Worm (Caenorhabditis elegans) whole organism, late embryonic: Measurements from ENCODE around the gene F26F2.13.
"Not testable (repeated sequence)": the region's sequence is repeated elsewhere in the genome, so short reads cannot be mapped to it uniquely, and the experiment has no call there.

Experiments used
- C08G9.2 ChIP-seq: sonication (generic microtip); optimal IDR thresholded peaks from 2 replicates; lab custom pipeline; 2016; ENCODE audit warnings: mild to moderate bottlenecking, missing genetic modification characterization, moderate library complexity, missing compliant biosample characterization
- C38D4.7 ChIP-seq: fragments of 200-800 bp; sonication (Bioruptor generic); optimal IDR thresholded peaks from 2 replicates; lab custom pipeline; 2018; ENCODE audit warnings: mild to moderate bottlenecking, missing genetic modification characterization, moderate library complexity, missing compliant biosample characterization
- F13H6.1 ChIP-seq: sonication (generic microtip); optimal IDR thresholded peaks from 2 replicates; lab custom pipeline; 2016; ENCODE audit warnings: missing genetic modification characterization, missing compliant biosample characterization
- Y22D7AL.16 ChIP-seq: sonication (generic microtip); optimal IDR thresholded peaks from 2 replicates; lab custom pipeline; 2016; ENCODE audit warnings: missing genetic modification characterization, missing compliant biosample characterization
- ama-1 ChIP-seq: fragments of 150-350 bp; optimal IDR thresholded peaks from 2 replicates; lab custom pipeline; 2014
- ceh-14 ChIP-seq: sonication (generic microtip); optimal IDR thresholded peaks from 2 replicates; lab custom pipeline; 2016; ENCODE audit warnings: missing genotype, missing genetic modification characterization, missing compliant biosample characterization
- ceh-18 ChIP-seq: sonication (generic microtip); optimal IDR thresholded peaks from 2 replicates; lab custom pipeline; 2016; ENCODE audit warnings: missing genetic modification characterization, missing compliant biosample characterization
- ceh-19 ChIP-seq: fragments of 200-800 bp; sonication (Bioruptor generic); optimal IDR thresholded peaks from 2 replicates; lab custom pipeline; 2018; ENCODE audit warnings: mild to moderate bottlenecking, missing genetic modification characterization, missing compliant biosample characterization
- ceh-31 ChIP-seq: sonication (generic microtip); optimal IDR thresholded peaks from 2 replicates; lab custom pipeline; 2016; ENCODE audit warnings: missing genetic modification characterization, missing compliant biosample characterization
- ceh-34 ChIP-seq: sonication (generic microtip); optimal IDR thresholded peaks from 2 replicates; lab custom pipeline; 2016; ENCODE audit warnings: mild to moderate bottlenecking, missing genetic modification characterization, missing compliant biosample characterization
- che-1 ChIP-seq: sonication (generic microtip); optimal IDR thresholded peaks from 2 replicates; lab custom pipeline; 2016; ENCODE audit warnings: mild to moderate bottlenecking, missing genetic modification characterization, missing compliant biosample characterization
- dmd-4 ChIP-seq: sonication (generic microtip); optimal IDR thresholded peaks from 2 replicates; lab custom pipeline; 2016; ENCODE audit warnings: borderline replicate concordance, missing genetic modification characterization, missing compliant biosample characterization
- elt-2 ChIP-seq: sonication (generic microtip); optimal IDR thresholded peaks from 2 replicates; lab custom pipeline; 2016; ENCODE audit warnings: missing genetic modification reagents, missing genetic modification characterization, missing compliant biosample characterization
- eyg-1 ChIP-seq: sonication (generic microtip); optimal IDR thresholded peaks from 2 replicates; lab custom pipeline; 2016; ENCODE audit warnings: missing genotype, missing genetic modification characterization, missing compliant biosample characterization
- fkh-10 ChIP-seq: fragments of 150-350 bp; optimal IDR thresholded peaks from 2 replicates; lab custom pipeline; 2014; ENCODE audit warnings: missing biosample characterization, missing genetic modification reagents, missing genetic modification characterization
- fkh-6 ChIP-seq: sonication (generic microtip); optimal IDR thresholded peaks from 2 replicates; lab custom pipeline; 2016; ENCODE audit warnings: missing genetic modification characterization, missing compliant biosample characterization
- hlh-30 ChIP-seq: sonication (generic microtip); optimal IDR thresholded peaks from 2 replicates; lab custom pipeline; 2017; ENCODE audit warnings: antibody characterized with exemption, missing genetic modification characterization, missing compliant biosample characterization; ENCODE audit not compliant: insufficient read depth
- hlh-8 ChIP-seq: sonication (generic microtip); optimal IDR thresholded peaks from 2 replicates; lab custom pipeline; 2016; ENCODE audit warnings: missing genotype, missing genetic modification characterization, missing compliant biosample characterization
- lim-6 ChIP-seq: sonication (generic microtip); optimal IDR thresholded peaks from 2 replicates; lab custom pipeline; 2016; ENCODE audit warnings: missing genetic modification characterization, missing compliant biosample characterization
- lin-11 ChIP-seq: fragments of 200-800 bp; sonication (Bioruptor generic); optimal IDR thresholded peaks from 2 replicates; lab custom pipeline; 2018; ENCODE audit warnings: mild to moderate bottlenecking, missing genetic modification characterization, missing compliant biosample characterization
- odd-2 ChIP-seq: sonication (generic microtip); optimal IDR thresholded peaks from 2 replicates; lab custom pipeline; 2017; ENCODE audit warnings: antibody characterized with exemption, mild to moderate bottlenecking, missing genetic modification characterization, missing compliant biosample characterization
- pat-9 ChIP-seq: fragments of 200-800 bp; sonication (Bioruptor generic); optimal IDR thresholded peaks from 2 replicates; lab custom pipeline; 2018; ENCODE audit warnings: mild to moderate bottlenecking, missing genetic modification characterization, moderate library complexity, missing compliant biosample characterization
- pax-1 ChIP-seq: fragments of 150-350 bp; optimal IDR thresholded peaks from 2 replicates; lab custom pipeline; 2014; ENCODE audit warnings: missing biosample characterization, missing genetic modification characterization
- pha-2 ChIP-seq: sonication (generic microtip); optimal IDR thresholded peaks from 2 replicates; lab custom pipeline; 2017; ENCODE audit warnings: mild to moderate bottlenecking, missing genetic modification characterization, missing compliant biosample characterization
- pqm-1 ChIP-seq: sonication (generic microtip); optimal IDR thresholded peaks from 2 replicates; lab custom pipeline; 2016; ENCODE audit warnings: missing genetic modification characterization, missing compliant biosample characterization
- ref-2 ChIP-seq: sonication (generic microtip); optimal IDR thresholded peaks from 2 replicates; lab custom pipeline; 2016; ENCODE audit warnings: missing genetic modification characterization, missing compliant biosample characterization
- rnt-1 ChIP-seq: sonication (generic microtip); optimal IDR thresholded peaks from 2 replicates; lab custom pipeline; 2016; ENCODE audit warnings: missing genetic modification characterization, missing compliant biosample characterization
- sdc-2 ChIP-seq: sonication (generic microtip); optimal IDR thresholded peaks from 2 replicates; lab custom pipeline; 2016; ENCODE audit warnings: missing genotype, missing genetic modification characterization, missing compliant biosample characterization
- sox-2 ChIP-seq: fragments of 200-800 bp; sonication (Bioruptor generic); IDR thresholded peaks from 2 replicates; pipeline ENCODE4 v1.3.6; 2022; ENCODE audit warnings: missing genetic modification reagents, missing genetic modification characterization, missing compliant biosample characterization
- sox-4 ChIP-seq: sonication (generic microtip); optimal IDR thresholded peaks from 2 replicates; lab custom pipeline; 2017; ENCODE audit warnings: mild to moderate bottlenecking, missing genetic modification characterization, inconsistent platforms, missing compliant biosample characterization
- syd-9 ChIP-seq: sonication (generic microtip); optimal IDR thresholded peaks from 2 replicates; lab custom pipeline; 2016; ENCODE audit warnings: mild to moderate bottlenecking, missing genetic modification characterization, moderate library complexity, missing compliant biosample characterization
- tbx-2 ChIP-seq: sonication (generic microtip); optimal IDR thresholded peaks from 2 replicates; lab custom pipeline; 2016; ENCODE audit warnings: missing genetic modification characterization, missing compliant biosample characterization
- unc-42 ChIP-seq: sonication (generic microtip); optimal IDR thresholded peaks from 2 replicates; lab custom pipeline; 2016; ENCODE audit warnings: missing genotype, missing genetic modification characterization, missing compliant biosample characterization
- unc-55 ChIP-seq: sonication (generic microtip); optimal IDR thresholded peaks from 2 replicates; lab custom pipeline; 2017; ENCODE audit warnings: missing biosample characterization, missing genetic modification reagents, missing genetic modification characterization
- ztf-16 ChIP-seq: sonication (generic microtip); optimal IDR thresholded peaks from 2 replicates; lab custom pipeline; 2017; ENCODE audit warnings: missing genetic modification characterization, missing compliant biosample characterization

Gene F26F2.13

DNA sequence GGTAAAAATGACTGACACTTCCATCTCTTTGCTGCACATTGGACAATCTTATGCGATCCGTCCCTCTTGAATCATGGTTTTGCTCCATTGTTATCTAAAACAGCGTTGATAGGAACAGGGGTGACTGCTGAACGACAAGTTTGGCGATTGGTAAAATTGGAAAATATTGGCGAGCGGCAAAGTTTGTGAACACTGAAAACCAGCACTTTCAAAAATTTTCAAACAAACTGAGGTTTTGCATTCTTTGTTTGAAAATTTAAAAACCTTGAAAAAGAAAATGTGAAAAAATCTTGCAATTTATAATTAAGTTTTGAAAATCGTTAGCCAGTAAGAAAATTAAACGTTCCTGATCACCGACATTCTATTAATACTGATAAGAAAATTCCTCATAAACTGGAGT is 2.3 kb downstream of the F26F2.13 start, which contains the start of gene F26F2.3:
F26F2.3 (minus strand) TSS at position 101 of the 400 bp plus-strand sequence.
- TF ChIP-seq sox-4 (tag; lab: Kevin White, UChicago) (no peak), C08G9.2 (no peak), fkh-10 (GFP tag; lab: Kevin White, UChicago) (no peak), fkh-6 (tag; lab: Kevin White, UChicago) (no peak), pqm-1 (tag; lab: Kevin White, UChicago) (no peak), pha-2 (tag; lab: Kevin White, UChicago) (no peak), che-1 (tag; lab: Kevin White, UChicago) (no peak)

DNA sequence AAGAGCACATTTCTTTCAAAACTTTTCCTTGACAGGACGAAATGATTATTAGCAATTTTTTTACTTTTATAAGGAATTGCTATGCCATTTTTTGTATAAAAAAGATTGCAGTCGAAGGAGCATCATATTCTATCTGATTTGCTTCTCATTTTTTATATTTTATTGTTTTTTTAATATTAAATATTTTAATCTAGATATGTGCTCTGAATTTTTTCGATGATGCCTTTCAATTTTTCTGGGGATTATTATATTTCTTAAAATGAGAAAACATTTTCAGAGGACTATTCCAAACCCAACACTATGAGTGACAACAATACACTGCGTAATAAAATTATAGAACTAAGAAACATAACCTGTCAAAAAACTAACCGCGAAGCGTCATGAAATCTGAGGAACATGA is 4.8 kb downstream of the F26F2.13 start, which contains the start of gene F26F2.4:
F26F2.4 (plus strand) TSS at position 301 of the 400 bp plus-strand sequence.
- TF ChIP-seq lim-6 (tag; lab: Kevin White, UChicago); C38D4.7 (GFP tag; lab: Kevin White, UChicago); pha-2 (tag; lab: Kevin White, UChicago): not testable (repeated sequence)

- TF ChIP-seq lin-11 (tag; lab: Kevin White, UChicago) (no peak), ceh-19 (GFP tag; lab: Kevin White, UChicago) (no peak), fkh-10 (GFP tag; lab: Kevin White, UChicago) (no peak), ceh-14 (no peak), syd-9 (tag; lab: Kevin White, UChicago) (no peak), odd-2 (no peak), hlh-8 (tag; lab: Kevin White, UChicago) (no peak), sox-4 (tag; lab: Kevin White, UChicago) (no peak), sox-2 (no peak), ceh-18 (tag; lab: Kevin White, UChicago) (no peak)
These were observed 9.2 kb downstream of the F26F2.13 start, which contains the start of gene F26F2.5 for ce11 chrV:20573392-20573791. Gene F26F2.5 (plus strand): TSS chrV:20573692.

DNA sequence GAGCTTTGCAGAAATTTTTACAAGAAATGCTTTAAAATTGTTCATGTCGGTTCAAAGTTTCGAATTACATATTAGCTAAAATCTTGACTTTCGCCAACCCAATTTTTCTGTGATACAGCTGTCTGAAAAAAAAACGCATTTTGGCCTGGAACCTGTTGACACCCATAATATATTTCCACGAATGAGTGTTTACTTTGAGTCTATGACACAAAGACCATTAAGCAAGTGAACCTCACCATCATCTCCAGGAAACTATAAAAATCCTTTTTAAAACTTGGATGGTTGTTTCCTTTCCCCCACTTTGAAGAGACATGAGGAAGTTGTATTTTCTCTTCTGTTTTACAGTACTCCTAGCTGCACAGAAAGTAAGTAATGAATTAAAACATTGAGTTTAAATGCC is 10.2 kb downstream of the F26F2.13 start, which contains the start of gene clec-263:
clec-263 (plus strand) TSS at position 301 of the 400 bp plus-strand sequence.
- no peak for TF ChIP-seq unc-42 (tag; lab: Kevin White, UChicago)
- no peak for TF ChIP-seq tbx-2
- TF ChIP-seq sox-2, result no peak
- no peak for TF ChIP-seq fkh-10 (GFP tag; lab: Kevin White, UChicago)
- TF ChIP-seq ama-1, result no peak
- no peak for TF ChIP-seq F13H6.1 (tag; lab: Kevin White, UChicago)
- TF ChIP-seq syd-9 (tag; lab: Kevin White, UChicago), result no peak
- no peak for TF ChIP-seq pat-9 (tag; lab: Kevin White, UChicago)
- no peak for TF ChIP-seq unc-55 (GFP tag; lab: Kevin White, UChicago)
- no peak for TF ChIP-seq dmd-4
- TF ChIP-seq ref-2, result no peak
- no peak for TF ChIP-seq elt-2
- TF ChIP-seq sdc-2 (tag; lab: Kevin White, UChicago), result no peak
- no peak for TF ChIP-seq rnt-1 (tag; lab: Kevin White, UChicago)

ce11 chrV:20574872-20575271 is 10.7 kb downstream of the F26F2.13 start:
- TF ChIP-seq ztf-16, result no peak
- no peak for TF ChIP-seq pax-1 (tag; lab: Kevin White, UChicago)

DNA sequence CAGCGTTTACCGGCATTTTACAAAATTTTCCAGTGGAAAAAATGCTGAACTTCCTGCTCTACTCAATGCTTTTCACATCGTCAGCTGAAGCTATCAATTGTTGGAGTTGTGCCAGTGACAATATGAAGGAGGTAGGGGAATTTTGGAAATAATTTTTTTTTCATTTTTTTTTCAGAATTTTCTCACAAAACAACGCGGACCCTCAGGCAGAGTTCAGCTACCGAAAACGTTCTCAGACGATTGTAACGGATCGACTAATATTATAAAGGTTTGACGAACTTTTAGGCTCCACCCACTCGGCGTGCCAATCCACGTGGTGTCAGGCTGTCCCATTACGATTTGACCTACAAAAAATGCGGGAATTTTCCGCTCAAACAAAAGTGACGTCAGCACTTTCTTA is 15.4 kb downstream of the F26F2.13 start, which contains the start of gene F26F2.8:
F26F2.8 (plus strand) TSS at position 13 of the 400 bp plus-strand sequence.
- TF ChIP-seq Y22D7AL.16 (tag; lab: Kevin White, UChicago) (no peak), fkh-6 (tag; lab: Kevin White, UChicago) (no peak), ceh-34 (tag; lab: Kevin White, UChicago) (no peak), ceh-31 (tag; lab: Kevin White, UChicago) (no peak), eyg-1 (tag; lab: Kevin White, UChicago) (no peak), hlh-30 (tag; lab: Kevin White, UChicago) (no peak)
